Worm (Caenorhabditis elegans) whole organism, early embryonic: Measurements from ENCODE around the gene srt-43.

Experiments used
- B0310.2 ChIP-seq: sonication (generic microtip); optimal IDR thresholded peaks from 2 replicates; lab custom pipeline; 2016; ENCODE audit warnings: mild to moderate bottlenecking, missing genetic modification characterization, missing compliant biosample characterization
- F13C5.2 ChIP-seq: sonication (generic microtip); optimal IDR thresholded peaks from 2 replicates; lab custom pipeline; 2017; ENCODE audit warnings: mild to moderate bottlenecking, missing genetic modification characterization, inconsistent platforms, missing compliant biosample characterization
- ama-1 ChIP-seq: fragments of 150-350 bp; optimal IDR thresholded peaks from 2 replicates; lab custom pipeline; 2014
- ceh-13 ChIP-seq: fragments of 200-800 bp; sonication (Bioruptor generic); optimal IDR thresholded peaks from 2 replicates; lab custom pipeline; 2018; ENCODE audit warnings: mild to moderate bottlenecking, missing genetic modification characterization, missing compliant biosample characterization
- ceh-36 ChIP-seq: sonication (generic microtip); optimal IDR thresholded peaks from 2 replicates; lab custom pipeline; 2016; ENCODE audit warnings: missing genetic modification characterization, inconsistent platforms, missing compliant biosample characterization
- ets-7 ChIP-seq: sonication (generic microtip); optimal IDR thresholded peaks from 2 replicates; lab custom pipeline; 2016; ENCODE audit warnings: missing genotype, missing genetic modification characterization, missing compliant biosample characterization
- flt-1 ChIP-seq: fragments of 200-800 bp; sonication (Bioruptor generic); IDR thresholded peaks from 2 replicates; pipeline ENCODE4 v1.3.6; 2022; ENCODE audit warnings: missing genetic modification characterization, missing compliant biosample characterization
- hmbx-1 ChIP-seq: sonication (generic microtip); optimal IDR thresholded peaks from 2 replicates; lab custom pipeline; 2016; ENCODE audit warnings: mild to moderate bottlenecking, missing genetic modification characterization, missing compliant biosample characterization
- hmg-4 ChIP-seq: fragments of 200-800 bp; sonication (Bioruptor generic); optimal IDR thresholded peaks from 2 replicates; lab custom pipeline; 2018; ENCODE audit warnings: mild to moderate bottlenecking, missing genetic modification characterization, missing compliant biosample characterization
- scrt-1 ChIP-seq: fragments of 200-800 bp; sonication (Bioruptor generic); IDR thresholded peaks from 2 replicates; pipeline ENCODE4 v1.3.6; 2022; ENCODE audit warnings: missing genetic modification characterization, missing compliant biosample characterization
- sea-1 ChIP-seq: fragments of 200-800 bp; sonication (Bioruptor generic); conservative IDR thresholded peaks from 2 replicates; pipeline ENCODE4 v1.3.6; 2022; ENCODE audit warnings: missing genetic modification characterization, missing compliant biosample characterization
- tbx-11 ChIP-seq: fragments of 200-800 bp; sonication (Bioruptor generic); IDR thresholded peaks from 2 replicates; pipeline ENCODE4 v1.3.6; 2022; ENCODE audit warnings: missing genetic modification characterization, missing compliant biosample characterization
- tbx-37 ChIP-seq: fragments of 200-800 bp; sonication (Bioruptor generic); conservative IDR thresholded peaks from 2 replicates; pipeline ENCODE4 v1.3.6; 2022; ENCODE audit warnings: missing genetic modification reagents, missing genetic modification characterization, missing compliant biosample characterization
- tra-4 ChIP-seq: sonication (generic microtip); optimal IDR thresholded peaks from 2 replicates; lab custom pipeline; 2017; ENCODE audit warnings: missing genetic modification characterization, missing compliant biosample characterization

- TF ChIP-seq tra-4 (tag; lab: Kevin White, UChicago) (no peak), ceh-13 (GFP tag; lab: Kevin White, UChicago) (no peak), flt-1 (no peak), ama-1 (lab: Kevin White, UChicago) (no peak), F13C5.2 (tag; lab: Kevin White, UChicago) (no peak), ceh-36 (tag; lab: Kevin White, UChicago) (no peak), B0310.2 (tag; lab: Kevin White, UChicago) (no peak), scrt-1 (GFP tag; lab: Robert Waterston, UW) (no peak), hmg-4 (GFP tag; lab: Kevin White, UChicago) (no peak), tbx-11 (GFP tag; lab: Robert Waterston, UW) (no peak), ets-7 (no peak), hmbx-1 (no peak), tbx-37 (no peak), sea-1 (GFP tag; lab: Robert Waterston, UW) (no peak)
Measured at ce11 chrV:12819792-12820453, 50.9 kb downstream of the srt-43 start, which contains the start of the genes ZC443.4 and ugt-18.
